Worm (Caenorhabditis elegans) whole organism, L3 larva: ENCODE results near the gene F43E2.1.

Source experiments
- aly-2 ChIP-seq: fragments of 150-350 bp; optimal IDR thresholded peaks from 2 replicates; lab custom pipeline; 2014; ENCODE audit warnings: missing biosample characterization, missing genetic modification characterization
- ama-1 ChIP-seq: fragments of 150-350 bp; optimal IDR thresholded peaks from 2 replicates; lab custom pipeline; 2018
- ceh-16 ChIP-seq: sonication (generic microtip); optimal IDR thresholded peaks from 2 replicates; lab custom pipeline; 2017; ENCODE audit warnings: missing biosample characterization, missing genetic modification characterization
- ceh-28 ChIP-seq: fragments of 150-350 bp; optimal IDR thresholded peaks from 2 replicates; lab custom pipeline; 2014; ENCODE audit warnings: missing biosample characterization, missing genetic modification reagents, missing genetic modification characterization
- ceh-9 ChIP-seq: sonication (generic microtip); optimal IDR thresholded peaks from 2 replicates; lab custom pipeline; 2018; ENCODE audit warnings: missing biosample characterization, missing genetic modification characterization
- daf-12 ChIP-seq: fragments of 150-350 bp; optimal IDR thresholded peaks from 2 replicates; lab custom pipeline; 2014; ENCODE audit warnings: missing biosample characterization, missing genetic modification reagents, missing genetic modification characterization
- egl-5 ChIP-seq: fragments of 150-350 bp; optimal IDR thresholded peaks from 2 replicates; lab custom pipeline; 2017; ENCODE audit warnings: missing biosample characterization, missing genetic modification reagents, missing genetic modification characterization, inconsistent platforms
- elt-1 ChIP-seq: fragments of 150-350 bp; optimal IDR thresholded peaks from 2 replicates; lab custom pipeline; 2014; ENCODE audit warnings: missing biosample characterization, missing genetic modification characterization
- elt-2 ChIP-seq: sonication (generic microtip); optimal IDR thresholded peaks from 2 replicates; lab custom pipeline; 2016; ENCODE audit warnings: missing genetic modification reagents, mild to moderate bottlenecking, missing genetic modification characterization, missing compliant biosample characterization
- elt-3 ChIP-seq, 3 experiments: fragments of 150-350 bp in 1 of 3; sonication (generic microtip) in 2 of 3; optimal IDR thresholded peaks; 2 replicates in 2 of 3; 4 replicates in 1 of 3; lab custom pipeline; 2014 to 2017; ENCODE audit warnings: missing biosample characterization in 3 of 3, missing genetic modification characterization in 3 of 3
- eor-1 ChIP-seq, 2 experiments: fragments of 150-350 bp; optimal IDR thresholded peaks; 2 replicates each; lab custom pipeline; 2014 to 2018; ENCODE audit warnings: missing biosample characterization in 2 of 2, missing genetic modification characterization in 2 of 2
- fkh-10 ChIP-seq: sonication (generic microtip); optimal IDR thresholded peaks from 2 replicates; lab custom pipeline; 2017; ENCODE audit warnings: missing biosample characterization, missing genetic modification reagents, missing genetic modification characterization
- fkh-2 ChIP-seq: fragments of 150-350 bp; optimal IDR thresholded peaks from 2 replicates; lab custom pipeline; 2014; ENCODE audit warnings: missing biosample characterization, missing genetic modification reagents, missing genetic modification characterization
- fos-1 ChIP-seq: fragments of 150-350 bp; optimal IDR thresholded peaks from 2 replicates; lab custom pipeline; 2014; ENCODE audit warnings: missing biosample characterization, missing genetic modification characterization
- hmg-11 ChIP-seq: sonication (generic microtip); optimal IDR thresholded peaks from 2 replicates; lab custom pipeline; 2016; ENCODE audit warnings: missing genetic modification characterization, missing compliant biosample characterization
- jun-1 ChIP-seq: fragments of 150-350 bp; optimal IDR thresholded peaks from 2 replicates; lab custom pipeline; 2014; ENCODE audit warnings: missing biosample characterization, missing genetic modification reagents, missing genetic modification characterization
- lin-15B ChIP-seq: fragments of 150-350 bp; optimal IDR thresholded peaks from 2 replicates; lab custom pipeline; 2014; ENCODE audit warnings: missing biosample characterization, missing genetic modification characterization
- lin-39 ChIP-seq: fragments of 150-350 bp; optimal IDR thresholded peaks from 2 replicates; lab custom pipeline; 2018; ENCODE audit warnings: missing biosample characterization, missing genetic modification reagents, missing genetic modification characterization
- lsy-12 ChIP-seq: sonication (generic microtip); optimal IDR thresholded peaks from 2 replicates; lab custom pipeline; 2016; ENCODE audit warnings: mild to moderate bottlenecking, missing genetic modification characterization, missing compliant biosample characterization
- mml-1 ChIP-seq: fragments of 150-350 bp; sonication (generic microtip); optimal IDR thresholded peaks from 3 replicates; lab custom pipeline; 2014; ENCODE audit warnings: missing biosample characterization, missing genetic modification characterization
- nfya-1 ChIP-seq: sonication (generic microtip); optimal IDR thresholded peaks from 2 replicates; lab custom pipeline; 2017; ENCODE audit warnings: missing genetic modification characterization, mild to moderate bottlenecking, missing compliant biosample characterization, antibody characterized with exemption, moderate library complexity; ENCODE audit not compliant: insufficient read depth
- nhr-23 ChIP-seq: fragments of 150-350 bp; optimal IDR thresholded peaks from 2 replicates; lab custom pipeline; 2014; ENCODE audit warnings: missing biosample characterization, missing genetic modification reagents, missing genetic modification characterization
- nhr-237 ChIP-seq: fragments of 150-350 bp; optimal IDR thresholded peaks from 2 replicates; lab custom pipeline; 2014; ENCODE audit warnings: missing biosample characterization, missing genetic modification characterization
- nhr-25 ChIP-seq: sonication (generic microtip); optimal IDR thresholded peaks from 2 replicates; lab custom pipeline; 2017; ENCODE audit warnings: missing biosample characterization, missing genetic modification characterization
- nhr-28 ChIP-seq: fragments of 150-350 bp; optimal IDR thresholded peaks from 2 replicates; lab custom pipeline; 2014; ENCODE audit warnings: missing biosample characterization, missing genetic modification characterization
- nhr-43 ChIP-seq: sonication (generic microtip); optimal IDR thresholded peaks from 2 replicates; lab custom pipeline; 2016; ENCODE audit warnings: mild to moderate bottlenecking, missing genetic modification characterization, missing compliant biosample characterization; ENCODE audit not compliant: poor library complexity, severe bottlenecking
- nhr-67 ChIP-seq: fragments of 150-350 bp; optimal IDR thresholded peaks from 2 replicates; lab custom pipeline; 2014; ENCODE audit warnings: missing biosample characterization, missing genetic modification characterization
- nhr-76 ChIP-seq: fragments of 150-350 bp; sonication (generic microtip); optimal IDR thresholded peaks from 5 replicates; lab custom pipeline; 2014; ENCODE audit warnings: missing biosample characterization, missing genetic modification characterization
- nhr-77 ChIP-seq: fragments of 150-350 bp; optimal IDR thresholded peaks from 2 replicates; lab custom pipeline; 2014; ENCODE audit warnings: missing biosample characterization, missing genetic modification characterization
- pha-4 ChIP-seq: fragments of 150-350 bp; optimal IDR thresholded peaks from 2 replicates; lab custom pipeline; 2014; ENCODE audit warnings: missing biosample characterization, missing genetic modification reagents, missing genetic modification characterization
- pqm-1 ChIP-seq: fragments of 150-350 bp; optimal IDR thresholded peaks from 2 replicates; lab custom pipeline; 2017; ENCODE audit warnings: missing biosample characterization, missing genetic modification characterization, inconsistent platforms
- skn-1 ChIP-seq: fragments of 150-350 bp; optimal IDR thresholded peaks from 2 replicates; lab custom pipeline; 2014; ENCODE audit warnings: missing biosample characterization, missing genetic modification characterization
- tbx-2 ChIP-seq: sonication (generic microtip); optimal IDR thresholded peaks from 2 replicates; lab custom pipeline; 2016; ENCODE audit warnings: mild to moderate bottlenecking, missing genetic modification characterization, missing compliant biosample characterization
- unc-39 ChIP-seq: sonication (generic microtip); optimal IDR thresholded peaks from 4 replicates; lab custom pipeline; 2017; ENCODE audit warnings: missing biosample characterization, missing genetic modification characterization
- zag-1 ChIP-seq: fragments of 150-350 bp; optimal IDR thresholded peaks from 2 replicates; lab custom pipeline; 2014; ENCODE audit warnings: missing biosample characterization, missing genetic modification characterization
- ztf-11 ChIP-seq: fragments of 150-350 bp; optimal IDR thresholded peaks from 2 replicates; lab custom pipeline; 2014; ENCODE audit warnings: missing biosample characterization, missing genetic modification characterization
- ztf-4 ChIP-seq: fragments of 150-350 bp; optimal IDR thresholded peaks from 2 replicates; lab custom pipeline; 2014; ENCODE audit warnings: missing biosample characterization, missing genetic modification characterization

Gene F43E2.1

DNA sequence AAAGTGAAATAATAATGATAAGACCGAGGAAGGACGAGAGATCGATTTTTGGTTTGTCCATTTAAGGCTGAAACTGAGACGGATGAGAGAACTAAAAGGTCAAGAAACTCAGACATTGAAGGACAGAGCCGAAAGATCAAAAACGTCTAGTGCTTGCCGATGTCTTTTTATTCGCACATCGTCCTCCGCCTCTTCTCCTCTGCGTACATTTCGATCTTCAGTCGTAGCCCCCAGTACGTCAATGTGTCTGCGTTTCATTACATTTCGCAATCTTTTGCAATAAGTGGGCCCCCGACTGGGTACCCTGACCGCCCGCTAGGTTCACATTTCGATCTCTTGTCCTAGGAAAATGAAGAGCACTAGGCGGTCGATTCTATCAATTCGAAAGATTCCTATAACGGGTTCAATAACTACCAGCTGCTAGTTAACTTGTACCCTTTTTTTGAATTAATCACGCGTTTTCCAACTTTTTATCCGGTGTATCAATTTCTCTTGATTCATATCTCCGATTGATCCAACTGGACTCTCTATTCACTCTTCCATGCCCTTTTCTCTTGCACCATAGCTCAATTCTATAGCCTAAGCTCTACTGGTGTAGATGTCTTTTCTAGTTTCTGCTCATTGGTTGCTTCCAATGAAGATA is 17.1 kb downstream of the F43E2.1 start (continued):
- TF ChIP-seq ceh-9 (tag; lab: Kevin White, UChicago): no peak
- peak; percentile 21 for TF ChIP-seq elt-1 (tag; lab: Kevin White, UChicago)
- no peak for TF ChIP-seq skn-1
- no peak for TF ChIP-seq nhr-76 (tag; lab: Kevin White, UChicago)
- no peak for TF ChIP-seq nhr-237 (tag; lab: Kevin White, UChicago)
- TF ChIP-seq eor-1 (tag; optimal IDR thresholded peaks at IDR 0.05; lab: Kevin White, UChicago): no peak

DNA sequence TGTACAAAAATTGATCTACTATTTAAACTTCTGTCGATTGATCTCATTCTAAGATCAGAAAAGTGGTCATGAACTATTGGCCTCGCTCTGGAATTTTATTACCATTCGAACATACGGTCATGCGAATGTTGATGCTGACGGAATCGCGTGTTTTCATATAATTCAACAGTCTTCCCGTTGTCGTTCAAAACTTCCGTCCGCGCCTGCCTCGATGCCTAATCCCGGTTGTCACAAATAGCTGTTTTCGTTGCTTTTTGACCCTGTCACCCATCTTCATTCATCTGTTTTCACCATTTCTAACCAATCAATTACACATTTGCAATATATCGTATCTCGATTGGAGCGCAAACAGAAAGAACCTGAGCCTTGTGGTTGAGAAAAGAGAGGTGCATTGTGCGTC is 18.3 kb downstream of the F43E2.1 start:
- TF ChIP-seq nhr-25 (tag; lab: Kevin White, UChicago): peak; percentile 48
- no peak for TF ChIP-seq elt-3 (tag; optimal IDR thresholded peaks at IDR 0.05; lab: Kevin White, UChicago)
- TF ChIP-seq pha-4: peak; percentile 16
- no peak for TF ChIP-seq lin-15B (tag; lab: Kevin White, UChicago)
- peak; percentile 24 for TF ChIP-seq nhr-23 (tag; lab: Kevin White, UChicago)
- peak; percentile 76 for TF ChIP-seq ama-1 (lab: Kevin White, UChicago)

DNA sequence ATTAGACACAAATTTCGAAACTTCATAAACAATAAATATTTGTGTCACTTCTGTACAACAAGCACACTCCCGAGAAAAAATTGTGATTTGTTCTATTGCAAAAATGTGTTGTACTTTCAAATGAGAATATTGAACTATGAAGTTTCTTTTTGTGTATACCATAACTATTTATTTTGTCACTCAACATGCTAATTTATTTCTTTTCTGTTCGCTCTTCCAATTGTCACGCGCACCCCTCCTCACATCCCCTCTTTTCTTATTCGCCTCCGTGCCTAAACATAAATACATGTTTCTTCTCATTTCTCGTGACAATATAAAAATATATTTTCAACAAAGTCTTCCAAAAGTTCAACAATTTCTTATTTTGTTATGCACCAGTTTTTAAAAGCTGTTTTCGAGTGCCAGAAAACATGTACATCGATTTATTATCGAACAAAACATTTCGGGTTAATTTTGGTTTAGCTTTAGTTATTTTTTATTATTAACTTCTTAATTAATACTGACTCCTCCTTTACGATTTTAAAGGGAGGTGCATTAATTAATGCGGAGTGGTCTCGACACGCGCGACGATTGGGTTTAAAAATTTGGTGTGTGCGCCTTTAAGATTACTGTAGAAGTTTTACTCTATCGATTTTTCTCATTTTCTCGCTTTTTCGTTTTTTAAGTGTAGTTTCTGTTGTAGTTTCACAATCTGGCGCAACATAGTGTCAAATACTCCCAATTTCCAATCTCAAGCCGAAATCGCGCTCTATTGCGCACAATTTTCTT is 19.0 kb downstream of the F43E2.1 start:
- peak; percentile 28 for TF ChIP-seq nhr-25 (tag; lab: Kevin White, UChicago)
- TF ChIP-seq elt-2: peak; percentile 12
- TF ChIP-seq skn-1: no peak

DNA sequence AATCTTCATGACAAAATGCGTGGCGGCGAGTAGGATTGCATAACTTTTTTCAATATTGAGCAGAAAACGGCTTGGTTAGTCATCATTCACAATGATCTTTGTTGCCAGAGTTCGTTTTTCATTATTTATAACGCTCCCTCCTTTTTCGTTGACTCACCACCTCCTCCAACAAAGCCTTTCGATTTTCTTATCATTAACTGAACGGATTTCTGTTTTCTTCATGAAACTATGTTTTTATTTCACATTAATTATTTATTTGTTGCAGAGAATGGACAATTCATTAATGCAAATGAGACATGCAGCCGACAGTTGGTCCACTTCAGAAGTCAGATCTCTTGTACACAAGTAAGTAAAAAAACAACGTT is 19.6 kb downstream of the F43E2.1 start, which contains the start of gene bath-44:
TSS of gene bath-44 (plus strand) at position 266 of the 365 bp plus-strand sequence.
- TF ChIP-seq ama-1 (lab: Kevin White, UChicago) (peak; percentile 42), nhr-43 (tag; lab: Kevin White, UChicago) (no peak), ceh-28 (tag; lab: Kevin White, UChicago) (no peak)
- TF ChIP-seq, all 47 proteins: peak for 1

DNA sequence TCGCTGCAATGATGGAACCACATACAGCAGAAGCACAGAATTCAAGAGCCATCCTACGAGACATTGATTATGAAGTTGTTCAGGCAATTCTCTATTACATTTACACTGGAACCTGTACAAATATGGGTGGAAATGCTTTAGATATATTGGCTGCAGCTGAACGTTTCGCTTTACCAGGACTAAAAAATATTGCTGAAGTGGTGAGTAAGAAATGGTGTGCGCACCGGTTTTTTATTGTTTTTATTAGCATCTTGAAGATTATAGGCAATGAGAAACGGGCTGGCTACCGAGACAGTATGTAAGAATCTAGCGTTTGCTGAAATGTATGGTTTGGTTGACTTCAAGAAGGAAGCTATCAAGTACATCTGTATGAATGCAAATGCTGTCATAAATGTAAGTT is 21.0 kb downstream of the F43E2.1 start:
- TF ChIP-seq nhr-28 (no peak), nhr-23 (tag; lab: Kevin White, UChicago) (no peak), ceh-28 (tag; lab: Kevin White, UChicago) (no peak), ceh-16 (no peak), lin-15B (tag; lab: Kevin White, UChicago) (no peak), skn-1 (no peak), unc-39 (no peak), nhr-237 (tag; lab: Kevin White, UChicago) (no peak), fos-1 (tag; lab: Kevin White, UChicago) (no peak), ztf-4 (no peak), nhr-25 (tag; lab: Kevin White, UChicago) (no peak), daf-12 (no peak), fkh-2 (tag; lab: Kevin White, UChicago) (no peak), nhr-77 (tag; lab: Kevin White, UChicago) (no peak)
- TF ChIP-seq, all 47 proteins: peak for 0

DNA sequence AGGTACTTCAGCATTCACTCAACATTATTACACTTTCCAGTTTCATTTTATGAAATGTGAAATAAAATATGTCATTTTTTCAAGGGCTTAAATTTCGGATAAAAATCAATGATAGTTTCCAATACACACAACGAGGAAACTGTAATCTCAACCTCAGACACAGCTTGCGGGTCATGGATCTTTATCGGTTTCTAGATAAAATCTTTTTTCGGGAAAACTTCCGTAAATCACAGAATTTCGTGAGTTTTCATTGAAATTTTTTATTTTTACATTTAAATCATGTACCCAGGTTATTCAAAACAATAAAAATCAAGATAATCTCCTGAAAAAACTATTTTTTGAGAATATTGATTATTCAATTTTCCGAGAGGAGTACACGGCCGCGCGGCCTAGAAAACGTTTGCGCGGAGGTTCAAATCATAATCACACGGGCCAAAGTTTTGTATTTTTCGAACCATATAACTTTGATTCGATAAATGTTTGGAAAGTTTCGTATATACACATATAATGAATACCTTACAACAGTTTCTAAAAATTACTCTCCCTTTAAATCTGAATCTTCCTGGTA is 22.3 kb downstream of the F43E2.1 start:
- TF ChIP-seq unc-39 (no peak), lin-15B (tag; lab: Kevin White, UChicago) (no peak), fos-1 (tag; lab: Kevin White, UChicago) (no peak), nhr-43 (tag; lab: Kevin White, UChicago) (no peak), nhr-23 (tag; lab: Kevin White, UChicago) (peak; percentile 39), fkh-10 (no peak), nhr-67 (tag; lab: Kevin White, UChicago) (no peak), egl-5 (no peak), nhr-77 (tag; lab: Kevin White, UChicago) (no peak), zag-1 (tag; lab: Kevin White, UChicago) (no peak), pqm-1 (no peak), hmg-11 (tag; lab: Kevin White, UChicago) (no peak), jun-1 (tag; lab: Kevin White, UChicago) (no peak), nfya-1 (tag; lab: Kevin White, UChicago) (no peak), lin-39 (no peak), lsy-12 (peak; percentile 13), eor-1 (tag; optimal IDR thresholded peaks at IDR 0.05; lab: Kevin White, UChicago) (no peak), mml-1 (tag; lab: Kevin White, UChicago) (no peak), ama-1 (lab: Kevin White, UChicago) (peak; percentile 72), elt-2 (no peak), fkh-2 (tag; lab: Kevin White, UChicago) (no peak), ceh-28 (tag; lab: Kevin White, UChicago) (peak; percentile 11), nhr-76 (tag; lab: Kevin White, UChicago) (no peak), nhr-25 (tag; lab: Kevin White, UChicago) (no peak), elt-1 (tag; lab: Kevin White, UChicago) (peak; percentile 31), elt-3 (tag; optimal IDR thresholded peaks at IDR 0.05; lab: Kevin White, UChicago) (no peak), ceh-9 (tag; lab: Kevin White, UChicago) (no peak), ztf-11 (tag; lab: Kevin White, UChicago) (no peak), tbx-2 (no peak), aly-2 (tag; lab: Kevin White, UChicago) (no peak), nhr-28 (no peak)
